Fruit fly (Drosophila melanogaster): ENCODE results near the gene CG2924.

The CG2924 gene

dm6 chrX:2317347-2317832, 46.8 kb upstream of the CG2924 start (continued):
- TF ChIP-seq CG12769 (tag; optimal IDR thresholded peaks at IDR 0.05), result peak; percentile 64
- TF ChIP-seq Dbx (GFP tag; IDR thresholded peaks at IDR 0.05), result no peak
- no peak for TF ChIP-seq crc (GFP tag; optimal IDR thresholded peaks at IDR 0.05)
- no peak for TF ChIP-seq Vsx1 (GFP tag; optimal IDR thresholded peaks at IDR 0.05)
- no peak for TF ChIP-seq CoRest (tag; optimal IDR thresholded peaks at IDR 0.05)
- TF ChIP-seq lov (optimal IDR thresholded peaks at IDR 0.05), result no peak
- no peak for TF ChIP-seq lov (GFP tag; IDR thresholded peaks at IDR 0.05)
- no peak for TF ChIP-seq CG14441 (GFP tag; IDR thresholded peaks at IDR 0.05)
- TF ChIP-seq Dll (GFP tag; IDR thresholded peaks at IDR 0.05; ENCODE audit: partially characterized antibody), result peak; percentile 23; the same call in 1 of the 4 replicates
- no peak for TF ChIP-seq CG8359 (GFP tag; optimal IDR thresholded peaks at IDR 0.05; ENCODE audit: borderline replicate concordance)
- TF ChIP-seq Aef1 (GFP tag; IDR thresholded peaks at IDR 0.05), result no peak
- TF ChIP-seq ci (GFP tag; IDR thresholded peaks at IDR 0.05), result peak; percentile 61; the same call in 2 of the 3 replicates
- peak; percentile 74 for TF ChIP-seq Adf1 (GFP tag; IDR thresholded peaks at IDR 0.05)
- TF ChIP-seq Doc3 (GFP tag; IDR thresholded peaks at IDR 0.05; ENCODE audit: partially characterized antibody), result no peak
- no peak for TF ChIP-seq al (GFP tag; IDR thresholded peaks at IDR 0.05)
- no peak for TF ChIP-seq zen (tag; optimal IDR thresholded peaks at IDR 0.05)
- peak; percentile 15 for TF ChIP-seq odd (GFP tag; optimal IDR thresholded peaks at IDR 0.05)
- no peak for TF ChIP-seq slp2 (GFP tag; optimal IDR thresholded peaks at IDR 0.05)
- no peak for TF ChIP-seq CG17802 (tag; optimal IDR thresholded peaks at IDR 0.05)
- no peak for TF ChIP-seq schlank (tag; optimal IDR thresholded peaks at IDR 0.05)
- no peak for TF ChIP-seq ap (GFP tag; IDR thresholded peaks at IDR 0.05)
- no peak for TF ChIP-seq wdn (GFP tag; IDR thresholded peaks at IDR 0.05)
- no peak for TF ChIP-seq CG32772 (GFP tag; IDR thresholded peaks at IDR 0.05)
- peak; percentile 28 for TF ChIP-seq Deaf1 (tag; optimal IDR thresholded peaks at IDR 0.05)
- no peak for TF ChIP-seq Sry-δ (GFP tag; optimal IDR thresholded peaks at IDR 0.05)
- peak; percentile 99 for TF ChIP-seq yki (optimal IDR thresholded peaks at IDR 0.05)
- no peak for TF ChIP-seq caup (GFP tag; optimal IDR thresholded peaks at IDR 0.05; ENCODE audit: severe bottlenecking)
- TF ChIP-seq CG10565 (GFP tag; optimal IDR thresholded peaks at IDR 0.05), result no peak
- TF ChIP-seq mam (GFP tag; optimal IDR thresholded peaks at IDR 0.05), result no peak
- TF ChIP-seq gsb (GFP tag; IDR thresholded peaks at IDR 0.05), result no peak
- no peak for TF ChIP-seq bigmax (GFP tag; optimal IDR thresholded peaks at IDR 0.05)
- peak; percentile 94 to 99 for TF ChIP-seq Trl (optimal IDR thresholded peaks at IDR 0.05)
- peak; percentile 63 for TF ChIP-seq Trl (GFP tag; optimal IDR thresholded peaks at IDR 0.05)
- TF ChIP-seq CG1024 (GFP tag; IDR thresholded peaks at IDR 0.05), result no peak
- no peak for TF ChIP-seq CG15696 (tag; optimal IDR thresholded peaks at IDR 0.05)
- TF ChIP-seq Atf6 (GFP tag; IDR thresholded peaks at IDR 0.05), result 0 out of 2 replicates have a peak, but pooled peaks have one; percentile 16
- peak; percentile 77 for TF ChIP-seq kni (GFP tag; optimal IDR thresholded peaks at IDR 0.05)
- TF ChIP-seq Bgb (GFP tag; IDR thresholded peaks at IDR 0.05; ENCODE audit: partially characterized antibody), result no peak
- TF ChIP-seq Doc2 (GFP tag; IDR thresholded peaks at IDR 0.05), result no peak
- TF ChIP-seq CG17612 (GFP tag; IDR thresholded peaks at IDR 0.05), result no peak
- no peak for TF ChIP-seq CG7928 (GFP tag; optimal IDR thresholded peaks at IDR 0.05)
- peak; percentile 77 for TF ChIP-seq Med (GFP tag)
- peak; percentile 73 for TF ChIP-seq zen2 (GFP tag; IDR thresholded peaks at IDR 0.05; ENCODE audit: partially characterized antibody)
- peak; percentile 28 for TF ChIP-seq Hand (GFP tag; optimal IDR thresholded peaks at IDR 0.05)
- peak; percentile 56 for TF ChIP-seq CG12071 (GFP tag; optimal IDR thresholded peaks at IDR 0.05)
- peak; percentile 3 for TF ChIP-seq CG12299 (tag; optimal IDR thresholded peaks at IDR 0.05)
- TF ChIP-seq sim (GFP tag; IDR thresholded peaks at IDR 0.05), result no peak
- peak; percentile 74 for TF ChIP-seq lbe (GFP tag; optimal IDR thresholded peaks at IDR 0.05)
- TF ChIP-seq seq (GFP tag; IDR thresholded peaks at IDR 0.05), result no peak; the same call in 1 of the 2 replicates
- TF ChIP-seq CG14710 (tag; optimal IDR thresholded peaks at IDR 0.05), result no peak
- peak; percentile 31 for TF ChIP-seq wek (GFP tag; optimal IDR thresholded peaks at IDR 0.05)
- peak; percentile 46 for TF ChIP-seq CG13296 (GFP tag; optimal IDR thresholded peaks at IDR 0.05)

Data from whole organism, embryonic.